Worm (Caenorhabditis elegans) whole organism, dauer: ENCODE data around the gene klp-12.
"Not testable (repeated sequence)": the region's sequence is repeated elsewhere in the genome, so short reads cannot be mapped to it uniquely, and the experiment has no call there.

ENCODE experiments used
- unc-62 ChIP-seq: sonication (generic microtip); optimal IDR thresholded peaks from 2 replicates; lab custom pipeline; 2017; ENCODE audit warnings: missing biosample characterization, missing genetic modification reagents, missing genetic modification characterization

The klp-12 gene

ce11 chrIV:11353946-11354458, 5.7 kb downstream of the klp-12 start, which contains the start of gene T01G1.2:
T01G1.2 (plus strand) TSS chrIV:11354408.
- no peak for TF ChIP-seq unc-62 (GFP tag; lab: Kevin White, UChicago)

- no peak for TF ChIP-seq unc-62 (GFP tag; lab: Kevin White, UChicago)
These were observed 6.9 kb downstream of the klp-12 start for ce11 chrIV:11352768-11353167.

ce11 chrIV:11351563-11351962, 8.1 kb downstream of the klp-12 start:
- TF ChIP-seq unc-62 (GFP tag; lab: Kevin White, UChicago): no peak

- no peak for TF ChIP-seq unc-62 (GFP tag; lab: Kevin White, UChicago)
These were observed 8.9 kb downstream of the klp-12 start for ce11 chrIV:11350809-11351208.

- no peak for TF ChIP-seq unc-62 (GFP tag; lab: Kevin White, UChicago)
These were observed 9.9 kb downstream of the klp-12 start for ce11 chrIV:11349747-11350146.

ce11 chrIV:11348822-11349221, 10.8 kb downstream of the klp-12 start:
- TF ChIP-seq unc-62 (GFP tag; lab: Kevin White, UChicago): no peak

- no peak for TF ChIP-seq unc-62 (GFP tag; lab: Kevin White, UChicago)
These were observed 12.4 kb downstream of the klp-12 start for ce11 chrIV:11347275-11347674.

ce11 chrIV:11344288-11344687, 15.4 kb downstream of the klp-12 start:
- no peak for TF ChIP-seq unc-62 (GFP tag; lab: Kevin White, UChicago)

- no peak for TF ChIP-seq unc-62 (GFP tag; lab: Kevin White, UChicago)
These were observed 18.8 kb downstream of the klp-12 start for ce11 chrIV:11340735-11341443.

- TF ChIP-seq unc-62 (GFP tag; lab: Kevin White, UChicago): no peak
These were observed 22.6 kb downstream of the klp-12 start, which contains the start of gene F54E12.2 for ce11 chrIV:11337021-11337420. F54E12.2 (minus strand) TSS chrIV:11337184.

ce11 chrIV:11336180-11336579, 23.5 kb downstream of the klp-12 start:
- TF ChIP-seq unc-62 (GFP tag; lab: Kevin White, UChicago): no peak

ce11 chrIV:11332751-11333150, 26.9 kb downstream of the klp-12 start, which contains the start of gene sart-3:
sart-3 (minus strand) TSS chrIV:11332969.
- TF ChIP-seq unc-62 (GFP tag; lab: Kevin White, UChicago): no peak

ce11 chrIV:11329269-11329668, 30.4 kb downstream of the klp-12 start, which contains the start of gene leo-1:
leo-1 (minus strand) TSS chrIV:11329369.
- no peak for TF ChIP-seq unc-62 (GFP tag; lab: Kevin White, UChicago)

ce11 chrIV:11326939-11327565, 32.6 kb downstream of the klp-12 start, which contains the start of gene B0035.21:
B0035.21 (plus strand) TSS chrIV:11327260.
- no peak for TF ChIP-seq unc-62 (GFP tag; lab: Kevin White, UChicago)

ce11 chrIV:11324741-11325140, 34.9 kb downstream of the klp-12 start, which contains the start of gene his-48:
his-48 (plus strand) TSS chrIV:11324745.
- not testable (repeated sequence) for TF ChIP-seq unc-62 (GFP tag; lab: Kevin White, UChicago)

- no peak for TF ChIP-seq unc-62 (GFP tag; lab: Kevin White, UChicago)
These were observed 36.0 kb downstream of the klp-12 start for ce11 chrIV:11323666-11324065.
